Worm (Caenorhabditis elegans) whole organism, young adult: ENCODE measurements around the gene irld-2.

Source experiments
- F33H1.4 ChIP-seq: fragments of 200-800 bp; sonication (Bioruptor generic); IDR thresholded peaks from 2 replicates; pipeline ENCODE4 v1.3.6; 2022; ENCODE audit warnings: missing genetic modification reagents, missing genetic modification characterization, missing compliant biosample characterization
- F49E8.2 ChIP-seq: sonication (generic microtip); optimal IDR thresholded peaks from 3 replicates; lab custom pipeline; 2017; ENCODE audit warnings: missing genetic modification characterization, mild to moderate bottlenecking, missing compliant biosample characterization, antibody characterized with exemption, moderate library complexity; ENCODE audit not compliant: insufficient read depth
- F57C9.4 ChIP-seq: sonication (generic microtip); optimal IDR thresholded peaks from 2 replicates; lab custom pipeline; 2017; ENCODE audit warnings: mild to moderate bottlenecking, missing genetic modification characterization, missing compliant biosample characterization
- K12H6.12 ChIP-seq: fragments of 200-800 bp; sonication (Bioruptor generic); optimal IDR thresholded peaks from 2 replicates; lab custom pipeline; 2018; ENCODE audit warnings: mild to moderate bottlenecking, missing genetic modification characterization, missing compliant biosample characterization
- Y53F4B.3 ChIP-seq: fragments of 200-800 bp; sonication (Bioruptor generic); IDR thresholded peaks from 2 replicates; pipeline ENCODE4 v1.3.6; 2022; ENCODE audit warnings: missing genetic modification reagents, missing genetic modification characterization, missing compliant biosample characterization
- ama-1 ChIP-seq, 3 experiments: fragments of 150-350 bp in 1 of 3; sonication (generic microtip) in 2 of 3; optimal IDR thresholded peaks; 2 replicates each; lab custom pipeline; 2014 to 2018; ENCODE audit warnings: missing biosample characterization in 2 of 3, missing genetic modification characterization in 2 of 3, missing genetic modification reagents in 2 of 3
- let-607 ChIP-seq, 2 experiments: fragments of 200-800 bp in 1 of 2; sonication (Bioruptor generic) in 1 of 2; sonication (generic microtip) in 1 of 2; optimal IDR thresholded peaks; 2 replicates each; lab custom pipeline; 2016 to 2018; ENCODE audit warnings: mild to moderate bottlenecking in 2 of 2, missing compliant biosample characterization in 2 of 2, missing genetic modification characterization in 2 of 2, moderate library complexity in 2 of 2, missing genotype in 1 of 2
- lin-26 ChIP-seq: fragments of 200-800 bp; sonication (Bioruptor generic); IDR thresholded peaks from 2 replicates; pipeline ENCODE4 v1.3.6; 2022; ENCODE audit warnings: missing genetic modification reagents, missing genetic modification characterization, missing compliant biosample characterization
- madf-3 ChIP-seq: fragments of 200-800 bp; sonication (Bioruptor generic); IDR thresholded peaks from 2 replicates; pipeline ENCODE4 v1.3.6; 2022; ENCODE audit warnings: missing genetic modification reagents, missing genetic modification characterization, missing compliant biosample characterization
- pha-4 ChIP-seq: fragments of 150-350 bp; sonication (generic microtip); optimal IDR thresholded peaks from 2 replicates; lab custom pipeline; 2014; ENCODE audit warnings: missing biosample characterization, missing genetic modification reagents, missing genetic modification characterization
- tlf-1 ChIP-seq: fragments of 200-800 bp; sonication (Bioruptor generic); optimal IDR thresholded peaks from 2 replicates; lab custom pipeline; 2018; ENCODE audit warnings: mild to moderate bottlenecking, missing genetic modification characterization, missing compliant biosample characterization

DNA sequence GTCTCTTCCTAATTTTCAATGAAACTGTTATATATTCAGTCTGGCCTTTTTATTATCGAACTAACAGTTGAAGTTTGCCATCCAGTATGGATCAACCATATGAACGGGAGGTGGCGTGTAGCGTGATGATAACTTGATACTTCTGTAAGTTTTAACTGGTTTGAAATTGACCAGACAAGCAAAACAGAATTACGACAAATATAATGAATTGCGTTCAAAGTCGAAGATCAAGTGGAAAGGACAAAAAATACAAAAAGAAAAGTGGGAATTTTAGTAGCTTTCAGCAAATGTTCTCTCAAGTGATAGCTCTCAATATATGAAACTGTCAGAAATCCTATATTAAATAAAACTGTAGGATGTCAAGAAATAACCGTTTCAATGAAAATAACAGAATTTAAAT is 18.0 kb downstream of the irld-2 start, which contains the start of the genes C49F8.14 and gem-1:
- TF ChIP-seq F49E8.2 (tag; lab: Kevin White, UChicago) (no peak), tlf-1 (GFP tag; lab: Kevin White, UChicago) (no peak), ama-1 (optimal IDR thresholded peaks at IDR 0.05; lab: Kevin White, UChicago) (no peak), ama-1 (GFP tag; optimal IDR thresholded peaks at IDR 0.05; lab: Kevin White, UChicago) (no peak), pha-4 (tag; lab: Kevin White, UChicago) (no peak), Y53F4B.3 (GFP tag; lab: Robert Waterston, UW) (no peak), let-607 (tag; optimal IDR thresholded peaks at IDR 0.05; lab: Kevin White, UChicago) (no peak), F33H1.4 (GFP tag; lab: Robert Waterston, UW) (no peak), lin-26 (GFP tag; lab: Robert Waterston, UW) (no peak), K12H6.12 (tag; lab: Kevin White, UChicago) (no peak), F57C9.4 (no peak), madf-3 (GFP tag; lab: Robert Waterston, UW) (no peak)
